Worm (Caenorhabditis elegans): ENCODE measurements around the gene pqn-18.

The pqn-18 gene

DNA sequence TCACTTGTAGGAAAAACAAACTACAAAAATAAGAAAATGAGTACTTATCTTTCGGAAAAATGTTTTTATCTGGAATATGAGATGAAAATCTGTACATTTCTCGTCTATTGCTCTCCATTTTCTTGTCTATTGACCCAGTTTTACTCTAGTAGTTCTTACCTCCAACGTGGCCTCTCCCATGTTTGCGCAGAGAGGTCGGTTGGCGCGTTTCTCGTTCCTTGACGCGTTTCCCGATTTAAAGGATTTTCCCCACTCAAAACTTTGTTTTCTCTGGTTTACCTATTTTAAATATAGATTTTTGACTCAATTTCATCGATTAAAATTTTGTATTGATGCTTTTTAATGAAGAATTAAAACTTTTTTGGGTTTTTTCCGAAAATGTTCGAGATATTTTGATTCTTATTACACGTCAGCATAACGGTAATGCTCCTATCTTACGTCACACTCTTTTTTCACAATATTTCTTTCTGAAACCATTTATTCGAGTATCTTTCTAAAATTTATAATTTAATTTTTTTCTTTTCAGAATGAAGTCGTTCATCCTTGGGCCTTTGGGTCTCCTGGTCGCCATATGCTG lies 46.8 kb upstream of the pqn-18 start, which contains the start of gene T14G8.3 (continued):
- TF ChIP-seq dsc-1 (tag; optimal IDR thresholded peaks at IDR 0.05): peak; percentile 34
- TF ChIP-seq elt-3 (tag; optimal IDR thresholded peaks at IDR 0.05): peak in 2 of 6 experiments; percentile 9 to 62
- no peak for TF ChIP-seq ztf-4 (tag; optimal IDR thresholded peaks at IDR 0.05)
- TF ChIP-seq unc-130 (tag; optimal IDR thresholded peaks at IDR 0.05): no peak
- TF ChIP-seq unc-98 (GFP tag; IDR thresholded peaks at IDR 0.05): no peak
- no peak for TF ChIP-seq mef-2 (tag; optimal IDR thresholded peaks at IDR 0.05)
- peak; percentile 38 for TF ChIP-seq snpc-4 (tag; optimal IDR thresholded peaks at IDR 0.05)
- no peak for TF ChIP-seq fos-1 (tag; optimal IDR thresholded peaks at IDR 0.05)
- TF ChIP-seq zag-1 (tag; optimal IDR thresholded peaks at IDR 0.05): no peak
- peak; percentile 75 for TF ChIP-seq nhr-20 (tag; optimal IDR thresholded peaks at IDR 0.05)
- peak; percentile 56 for TF ChIP-seq tbx-2 (tag; optimal IDR thresholded peaks at IDR 0.05)
- TF ChIP-seq blmp-1 (tag; optimal IDR thresholded peaks at IDR 0.05): peak; percentile 66
- no peak for TF ChIP-seq lin-15B (tag; optimal IDR thresholded peaks at IDR 0.05)
- TF ChIP-seq sptf-1 (tag; optimal IDR thresholded peaks at IDR 0.05): no peak
- TF ChIP-seq efl-1 (optimal IDR thresholded peaks at IDR 0.05): peak; percentile 29 to 51
- TF ChIP-seq efl-1 (GFP tag; optimal IDR thresholded peaks at IDR 0.05 in 1 of 2): peak; percentile 5 to 91
- TF ChIP-seq lir-3 (tag; optimal IDR thresholded peaks at IDR 0.05; ENCODE audit: poor library complexity): no peak
- TF ChIP-seq C16A3.4 (tag; optimal IDR thresholded peaks at IDR 0.05): peak; percentile 30
- no peak for TF ChIP-seq tlp-1 (tag; optimal IDR thresholded peaks at IDR 0.05)
- no peak for TF ChIP-seq fkh-4 (tag; optimal IDR thresholded peaks at IDR 0.05; ENCODE audit: borderline replicate concordance)
- no peak for TF ChIP-seq zip-4 (GFP tag; optimal IDR thresholded peaks at IDR 0.05)
- peak; percentile 29 to 53 (median 50) for TF ChIP-seq ceh-82 (tag; optimal IDR thresholded peaks at IDR 0.05)
- peak; percentile 67 for TF ChIP-seq nhr-90 (tag; optimal IDR thresholded peaks at IDR 0.05; ENCODE audit: poor library complexity)
- TF ChIP-seq unc-30 (tag; optimal IDR thresholded peaks at IDR 0.05): no peak
- TF ChIP-seq jun-1 (tag; optimal IDR thresholded peaks at IDR 0.05): no peak
- TF ChIP-seq lin-39 (tag; optimal IDR thresholded peaks at IDR 0.05): no peak
- peak; percentile 48 for TF ChIP-seq irx-1 (tag; optimal IDR thresholded peaks at IDR 0.05)
- peak; percentile 57 to 69 for TF ChIP-seq lsy-2 (tag; optimal IDR thresholded peaks at IDR 0.05)
- TF ChIP-seq nhr-76 (tag; optimal IDR thresholded peaks at IDR 0.05): no peak
- no peak for TF ChIP-seq egl-27 (tag; optimal IDR thresholded peaks at IDR 0.05)
- no peak for TF ChIP-seq F16B12.6 (tag; optimal IDR thresholded peaks at IDR 0.05)
- TF ChIP-seq unc-62 (GFP tag; optimal IDR thresholded peaks at IDR 0.05): no peak
- no peak for TF ChIP-seq pax-3 (tag; optimal IDR thresholded peaks at IDR 0.05)
- TF ChIP-seq ces-1 (GFP tag; optimal IDR thresholded peaks at IDR 0.05): no peak
- no peak for TF ChIP-seq ama-1 (optimal IDR thresholded peaks at IDR 0.05)
- TF ChIP-seq lin-35 (GFP tag; optimal IDR thresholded peaks at IDR 0.05): peak; percentile 3 to 73
- TF ChIP-seq mab-9 (GFP tag; IDR thresholded peaks at IDR 0.05): no peak
- peak; percentile 70 for TF ChIP-seq snu-23 (GFP tag; optimal IDR thresholded peaks at IDR 0.05)
- TF ChIP-seq ztf-11 (tag; optimal IDR thresholded peaks at IDR 0.05): no peak
- no peak for TF ChIP-seq C04F5.9 (tag; optimal IDR thresholded peaks at IDR 0.05)
- TF ChIP-seq hlh-17 (GFP tag; optimal IDR thresholded peaks at IDR 0.05; ENCODE audit: borderline replicate concordance): no peak
- no peak for TF ChIP-seq ceh-8 (GFP tag; optimal IDR thresholded peaks at IDR 0.05)
- peak; percentile 83 for TF ChIP-seq mep-1 (tag; optimal IDR thresholded peaks at IDR 0.05)
- no peak for TF ChIP-seq grh-1 (GFP tag; IDR thresholded peaks at IDR 0.05)

DNA sequence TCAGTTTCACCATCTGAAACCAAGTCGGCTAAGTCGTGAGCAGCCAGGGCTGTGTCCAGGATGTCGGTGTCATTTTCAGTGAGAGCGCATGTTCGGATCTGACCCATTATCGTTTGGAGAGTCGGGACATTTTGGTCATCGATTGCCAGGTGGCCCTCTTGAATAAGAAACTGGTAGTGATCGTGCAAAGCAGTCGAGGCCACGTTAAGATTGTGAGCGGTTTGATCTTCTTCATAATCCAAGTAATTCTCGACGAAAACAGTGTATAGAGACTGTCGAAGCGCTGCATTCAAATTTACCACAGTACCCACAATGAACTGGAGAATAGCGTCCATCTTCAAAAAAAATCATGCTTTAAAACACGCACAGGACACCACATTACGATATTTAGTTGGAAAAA lies 45.1 kb upstream of the pqn-18 start, which contains the start of gene T14G8.6:
T14G8.6 (minus strand) TSS at position 338 of the 400 bp plus-strand sequence.
- no peak for TF ChIP-seq nhr-20 (tag; optimal IDR thresholded peaks at IDR 0.05)
- no peak for TF ChIP-seq lin-35 (GFP tag; optimal IDR thresholded peaks at IDR 0.05)
- TF ChIP-seq ceh-88 (GFP tag; IDR thresholded peaks at IDR 0.05): no peak
- TF ChIP-seq mab-9 (GFP tag; IDR thresholded peaks at IDR 0.05): no peak
- no peak for TF ChIP-seq hpl-2 (GFP tag; optimal IDR thresholded peaks at IDR 0.05)
